Worm (Caenorhabditis elegans) whole organism, late embryonic: ENCODE results near the gene F16G10.9.

ENCODE experiments used
- C38D4.7 ChIP-seq: fragments of 200-800 bp; sonication (Bioruptor generic); optimal IDR thresholded peaks from 2 replicates; lab custom pipeline; 2018; ENCODE audit warnings: mild to moderate bottlenecking, missing genetic modification characterization, moderate library complexity, missing compliant biosample characterization
- K09A11.1 ChIP-seq: sonication (generic microtip); optimal IDR thresholded peaks from 2 replicates; lab custom pipeline; 2017; ENCODE audit warnings: antibody characterized with exemption, mild to moderate bottlenecking, missing genetic modification characterization, missing compliant biosample characterization; ENCODE audit not compliant: insufficient read depth
- T23F11.4 ChIP-seq: fragments of 200-800 bp; sonication (Bioruptor generic); optimal IDR thresholded peaks from 2 replicates; lab custom pipeline; 2018; ENCODE audit warnings: mild to moderate bottlenecking, missing genetic modification characterization, missing compliant biosample characterization
- ceh-14 ChIP-seq: sonication (generic microtip); optimal IDR thresholded peaks from 2 replicates; lab custom pipeline; 2016; ENCODE audit warnings: missing genotype, missing genetic modification characterization, missing compliant biosample characterization
- ceh-19 ChIP-seq: fragments of 200-800 bp; sonication (Bioruptor generic); optimal IDR thresholded peaks from 2 replicates; lab custom pipeline; 2018; ENCODE audit warnings: mild to moderate bottlenecking, missing genetic modification characterization, missing compliant biosample characterization
- ceh-2 ChIP-seq: sonication (generic microtip); optimal IDR thresholded peaks from 2 replicates; lab custom pipeline; 2016; ENCODE audit warnings: missing genotype, missing genetic modification characterization, missing compliant biosample characterization
- ceh-24 ChIP-seq: sonication (generic microtip); optimal IDR thresholded peaks from 2 replicates; lab custom pipeline; 2016; ENCODE audit warnings: mild to moderate bottlenecking, missing genetic modification characterization, missing compliant biosample characterization
- ceh-30 ChIP-seq: fragments of 150-350 bp; optimal IDR thresholded peaks from 2 replicates; lab custom pipeline; 2014; ENCODE audit warnings: missing biosample characterization, missing genetic modification characterization
- ceh-45 ChIP-seq: fragments of 200-800 bp; sonication (Bioruptor generic); IDR thresholded peaks from 2 replicates; pipeline ENCODE4 v1.3.6; 2022; ENCODE audit warnings: missing genetic modification reagents, missing genetic modification characterization, missing compliant biosample characterization
- ceh-6 ChIP-seq: fragments of 200-800 bp; sonication (Bioruptor generic); optimal IDR thresholded peaks from 2 replicates; lab custom pipeline; 2018; ENCODE audit warnings: mild to moderate bottlenecking, missing genetic modification characterization, missing compliant biosample characterization
- ceh-9 ChIP-seq: sonication (generic microtip); optimal IDR thresholded peaks from 2 replicates; lab custom pipeline; 2016; ENCODE audit warnings: mild to moderate bottlenecking, missing genetic modification characterization, inconsistent platforms, missing compliant biosample characterization
- che-1 ChIP-seq: sonication (generic microtip); optimal IDR thresholded peaks from 2 replicates; lab custom pipeline; 2016; ENCODE audit warnings: mild to moderate bottlenecking, missing genetic modification characterization, missing compliant biosample characterization
- elt-2 ChIP-seq: sonication (generic microtip); optimal IDR thresholded peaks from 2 replicates; lab custom pipeline; 2016; ENCODE audit warnings: missing genetic modification reagents, missing genetic modification characterization, missing compliant biosample characterization
- eyg-1 ChIP-seq: sonication (generic microtip); optimal IDR thresholded peaks from 2 replicates; lab custom pipeline; 2016; ENCODE audit warnings: missing genotype, missing genetic modification characterization, missing compliant biosample characterization
- fkh-10 ChIP-seq: fragments of 150-350 bp; optimal IDR thresholded peaks from 2 replicates; lab custom pipeline; 2014; ENCODE audit warnings: missing biosample characterization, missing genetic modification reagents, missing genetic modification characterization
- fkh-6 ChIP-seq: sonication (generic microtip); optimal IDR thresholded peaks from 2 replicates; lab custom pipeline; 2016; ENCODE audit warnings: missing genetic modification characterization, missing compliant biosample characterization
- hlh-13 ChIP-seq: fragments of 200-800 bp; sonication (Bioruptor generic); optimal IDR thresholded peaks from 2 replicates; lab custom pipeline; 2018; ENCODE audit warnings: mild to moderate bottlenecking, missing genetic modification characterization, missing compliant biosample characterization
- lim-6 ChIP-seq: sonication (generic microtip); optimal IDR thresholded peaks from 2 replicates; lab custom pipeline; 2016; ENCODE audit warnings: missing genetic modification characterization, missing compliant biosample characterization
- lin-11 ChIP-seq: fragments of 200-800 bp; sonication (Bioruptor generic); optimal IDR thresholded peaks from 2 replicates; lab custom pipeline; 2018; ENCODE audit warnings: mild to moderate bottlenecking, missing genetic modification characterization, missing compliant biosample characterization
- madf-2 ChIP-seq: sonication (generic microtip); optimal IDR thresholded peaks from 2 replicates; lab custom pipeline; 2017; ENCODE audit warnings: missing genetic modification characterization, missing compliant biosample characterization
- mec-3 ChIP-seq: sonication (generic microtip); optimal IDR thresholded peaks from 2 replicates; lab custom pipeline; 2016; ENCODE audit warnings: borderline replicate concordance, missing genetic modification characterization, missing compliant biosample characterization
- nfya-1 ChIP-seq: sonication (generic microtip); optimal IDR thresholded peaks from 2 replicates; lab custom pipeline; 2017; ENCODE audit warnings: missing genetic modification characterization, mild to moderate bottlenecking, missing compliant biosample characterization, antibody characterized with exemption, moderate library complexity
- odd-2 ChIP-seq: sonication (generic microtip); optimal IDR thresholded peaks from 2 replicates; lab custom pipeline; 2017; ENCODE audit warnings: antibody characterized with exemption, mild to moderate bottlenecking, missing genetic modification characterization, missing compliant biosample characterization
- pat-9 ChIP-seq: fragments of 200-800 bp; sonication (Bioruptor generic); optimal IDR thresholded peaks from 2 replicates; lab custom pipeline; 2018; ENCODE audit warnings: mild to moderate bottlenecking, missing genetic modification characterization, moderate library complexity, missing compliant biosample characterization
- pax-1 ChIP-seq: fragments of 150-350 bp; optimal IDR thresholded peaks from 2 replicates; lab custom pipeline; 2014; ENCODE audit warnings: missing biosample characterization, missing genetic modification characterization
- pha-2 ChIP-seq: sonication (generic microtip); optimal IDR thresholded peaks from 2 replicates; lab custom pipeline; 2017; ENCODE audit warnings: mild to moderate bottlenecking, missing genetic modification characterization, missing compliant biosample characterization
- pqm-1 ChIP-seq: sonication (generic microtip); optimal IDR thresholded peaks from 2 replicates; lab custom pipeline; 2016; ENCODE audit warnings: missing genetic modification characterization, missing compliant biosample characterization
- pros-1 ChIP-seq: fragments of 150-350 bp; optimal IDR thresholded peaks from 2 replicates; lab custom pipeline; 2014; ENCODE audit warnings: missing biosample characterization, missing genetic modification reagents, missing genetic modification characterization
- ref-2 ChIP-seq: sonication (generic microtip); optimal IDR thresholded peaks from 2 replicates; lab custom pipeline; 2016; ENCODE audit warnings: missing genetic modification characterization, missing compliant biosample characterization
- sox-2 ChIP-seq: fragments of 200-800 bp; sonication (Bioruptor generic); IDR thresholded peaks from 2 replicates; pipeline ENCODE4 v1.3.6; 2022; ENCODE audit warnings: missing genetic modification reagents, missing genetic modification characterization, missing compliant biosample characterization
- sox-4 ChIP-seq: sonication (generic microtip); optimal IDR thresholded peaks from 2 replicates; lab custom pipeline; 2017; ENCODE audit warnings: mild to moderate bottlenecking, missing genetic modification characterization, inconsistent platforms, missing compliant biosample characterization
- ttx-3 ChIP-seq: sonication (generic microtip); optimal IDR thresholded peaks from 2 replicates; lab custom pipeline; 2016; ENCODE audit warnings: missing genetic modification reagents, missing genetic modification characterization, missing compliant biosample characterization
- unc-42 ChIP-seq: sonication (generic microtip); optimal IDR thresholded peaks from 2 replicates; lab custom pipeline; 2016; ENCODE audit warnings: missing genotype, missing genetic modification characterization, missing compliant biosample characterization
- unc-55 ChIP-seq: sonication (generic microtip); optimal IDR thresholded peaks from 2 replicates; lab custom pipeline; 2017; ENCODE audit warnings: missing biosample characterization, missing genetic modification reagents, missing genetic modification characterization
- zip-5 ChIP-seq: sonication (generic microtip); optimal IDR thresholded peaks from 2 replicates; lab custom pipeline; 2016; ENCODE audit warnings: missing genetic modification characterization, missing compliant biosample characterization
- ztf-16 ChIP-seq: sonication (generic microtip); optimal IDR thresholded peaks from 2 replicates; lab custom pipeline; 2017; ENCODE audit warnings: missing genetic modification characterization, missing compliant biosample characterization

F16G10.9 gene

ce11 chrII:2372090-2372489, 13.3 kb downstream of the F16G10.9 start, which contains the start of gene F16G10.3:
F16G10.3 (plus strand) TSS chrII:2372390.
- no peak for TF ChIP-seq K09A11.1 (tag; lab: Kevin White, UChicago)
- TF ChIP-seq eyg-1 (tag; lab: Kevin White, UChicago), result no peak
- TF ChIP-seq ceh-30 (tag; lab: Kevin White, UChicago), result no peak
- no peak for TF ChIP-seq ceh-14
- no peak for TF ChIP-seq madf-2 (tag; lab: Kevin White, UChicago)
- TF ChIP-seq lin-11 (tag; lab: Kevin White, UChicago), result no peak
- TF ChIP-seq odd-2 (tag; lab: Kevin White, UChicago), result no peak
- no peak for TF ChIP-seq pros-1 (tag; lab: Kevin White, UChicago)
- no peak for TF ChIP-seq sox-2 (GFP tag; lab: Robert Waterston, UW)
- no peak for TF ChIP-seq ceh-19
- TF ChIP-seq unc-55 (GFP tag; lab: Kevin White, UChicago), result no peak
- no peak for TF ChIP-seq che-1 (tag; lab: Kevin White, UChicago)

ce11 chrII:2368956-2369355, 16.4 kb downstream of the F16G10.9 start, which contains the start of gene hpo-25:
hpo-25 (plus strand) TSS chrII:2369256.
- TF ChIP-seq sox-2 (GFP tag; lab: Robert Waterston, UW) (no peak), fkh-6 (tag; lab: Kevin White, UChicago) (no peak), ceh-45 (no peak), ceh-19 (no peak), pat-9 (tag; lab: Kevin White, UChicago) (no peak), fkh-10 (GFP tag; lab: Kevin White, UChicago) (no peak), T23F11.4 (GFP tag; lab: Kevin White, UChicago) (no peak), zip-5 (no peak), ztf-16 (no peak), ceh-30 (tag; lab: Kevin White, UChicago) (no peak), ceh-24 (tag; lab: Kevin White, UChicago) (no peak), ceh-6 (GFP tag; lab: Kevin White, UChicago) (no peak), nfya-1 (tag; lab: Kevin White, UChicago) (no peak), lin-11 (tag; lab: Kevin White, UChicago) (no peak), mec-3 (tag; lab: Kevin White, UChicago) (no peak), ceh-9 (tag; lab: Kevin White, UChicago) (no peak), hlh-13 (no peak)

ce11 chrII:2366623-2367365, 18.6 kb downstream of the F16G10.9 start, which contains the start of the genes F43C11.12 and F16G10.5:
F43C11.12 (minus strand) TSS chrII:2366723.
F16G10.5 (plus strand) TSS chrII:2367315.
- TF ChIP-seq unc-42 (no peak), pqm-1 (tag; lab: Kevin White, UChicago) (no peak), T23F11.4 (GFP tag; lab: Kevin White, UChicago) (no peak), pha-2 (no peak), odd-2 (tag; lab: Kevin White, UChicago) (no peak), C38D4.7 (GFP tag; lab: Kevin White, UChicago) (no peak), sox-4 (tag; lab: Kevin White, UChicago) (no peak), pax-1 (tag; lab: Kevin White, UChicago) (no peak), ttx-3 (tag; lab: Kevin White, UChicago) (no peak), elt-2 (tag; lab: Kevin White, UChicago) (no peak), ceh-2 (tag; lab: Kevin White, UChicago) (no peak), lim-6 (no peak), ref-2 (tag; lab: Kevin White, UChicago) (no peak), madf-2 (tag; lab: Kevin White, UChicago) (no peak)
